Worm (Caenorhabditis elegans) whole organism, L2 larva: ENCODE data around the gene clec-233.

ENCODE experiments used
- ZK546.5 ChIP-seq: sonication (generic microtip); optimal IDR thresholded peaks from 2 replicates; lab custom pipeline; 2017; ENCODE audit warnings: missing biosample characterization, missing genetic modification characterization
- aly-2 ChIP-seq: fragments of 150-350 bp; optimal IDR thresholded peaks from 2 replicates; lab custom pipeline; 2014; ENCODE audit warnings: missing biosample characterization, missing genetic modification characterization
- ceh-82 ChIP-seq: fragments of 150-350 bp; optimal IDR thresholded peaks from 2 replicates; lab custom pipeline; 2014; ENCODE audit warnings: missing biosample characterization, missing genetic modification characterization
- crh-2 ChIP-seq: sonication (generic microtip); optimal IDR thresholded peaks from 2 replicates; lab custom pipeline; 2017; ENCODE audit warnings: missing biosample characterization, missing genetic modification characterization
- egl-27 ChIP-seq: sonication (generic microtip); optimal IDR thresholded peaks from 3 replicates; lab custom pipeline; 2017; ENCODE audit warnings: missing biosample characterization, missing genetic modification reagents, missing genetic modification characterization
- elt-3 ChIP-seq: sonication (generic microtip); optimal IDR thresholded peaks from 2 replicates; lab custom pipeline; 2017; ENCODE audit warnings: missing biosample characterization, missing genetic modification characterization
- lin-11 ChIP-seq: fragments of 150-350 bp; sonication (generic microtip); optimal IDR thresholded peaks from 2 replicates; lab custom pipeline; 2014; ENCODE audit warnings: missing biosample characterization, missing genetic modification characterization, inconsistent platforms, mixed read lengths
- lin-13 ChIP-seq: fragments of 150-350 bp; optimal IDR thresholded peaks from 2 replicates; lab custom pipeline; 2014; ENCODE audit warnings: missing biosample characterization, missing genetic modification reagents, missing genetic modification characterization
- nhr-11 ChIP-seq: fragments of 150-350 bp; optimal IDR thresholded peaks from 2 replicates; lab custom pipeline; 2014; ENCODE audit warnings: missing biosample characterization, missing genetic modification characterization
- nhr-21 ChIP-seq: fragments of 150-350 bp; optimal IDR thresholded peaks from 2 replicates; lab custom pipeline; 2014; ENCODE audit warnings: missing biosample characterization, missing genetic modification characterization
- skn-1 ChIP-seq: sonication (generic microtip); optimal IDR thresholded peaks from 2 replicates; lab custom pipeline; 2017; ENCODE audit warnings: missing biosample characterization, missing genetic modification characterization
- unc-55 ChIP-seq: fragments of 150-350 bp; sonication (generic microtip); optimal IDR thresholded peaks from 3 replicates; lab custom pipeline; 2014; ENCODE audit warnings: missing biosample characterization, missing genetic modification reagents, missing genetic modification characterization
- unc-62 ChIP-seq: fragments of 150-350 bp; optimal IDR thresholded peaks from 2 replicates; lab custom pipeline; 2014; ENCODE audit warnings: missing biosample characterization, missing genetic modification reagents, missing genetic modification characterization
- zag-1 ChIP-seq: fragments of 150-350 bp; optimal IDR thresholded peaks from 2 replicates; lab custom pipeline; 2014; ENCODE audit warnings: missing biosample characterization, missing genetic modification characterization

- TF ChIP-seq skn-1 (tag; lab: Kevin White, UChicago) = no peak
- no peak for TF ChIP-seq aly-2 (tag; lab: Kevin White, UChicago)
- TF ChIP-seq elt-3 (tag; lab: Kevin White, UChicago) = no peak
- TF ChIP-seq nhr-21 (tag; lab: Kevin White, UChicago) = no peak
- TF ChIP-seq lin-13 (GFP tag; lab: Kevin White, UChicago) = no peak
- no peak for TF ChIP-seq ZK546.5 (tag; lab: Kevin White, UChicago)
- no peak for TF ChIP-seq unc-62 (GFP tag; lab: Kevin White, UChicago)
- TF ChIP-seq ceh-82 (tag; lab: Kevin White, UChicago) = no peak
- TF ChIP-seq unc-55 (GFP tag; lab: Kevin White, UChicago) = no peak
- no peak for TF ChIP-seq egl-27 (tag; lab: Kevin White, UChicago)
- no peak for TF ChIP-seq zag-1 (tag; lab: Kevin White, UChicago)
- TF ChIP-seq lin-11 (tag; lab: Kevin White, UChicago) = no peak
- no peak for TF ChIP-seq crh-2
- no peak for TF ChIP-seq nhr-11 (tag; lab: Kevin White, UChicago)
Observed at ce11 chrV:16258142-16258541, 24.4 kb downstream of the clec-233 start, which contains the start of gene nhr-218.
